Worm (Caenorhabditis elegans): ENCODE measurements around the gene Y55F3AR.2.

DNA sequence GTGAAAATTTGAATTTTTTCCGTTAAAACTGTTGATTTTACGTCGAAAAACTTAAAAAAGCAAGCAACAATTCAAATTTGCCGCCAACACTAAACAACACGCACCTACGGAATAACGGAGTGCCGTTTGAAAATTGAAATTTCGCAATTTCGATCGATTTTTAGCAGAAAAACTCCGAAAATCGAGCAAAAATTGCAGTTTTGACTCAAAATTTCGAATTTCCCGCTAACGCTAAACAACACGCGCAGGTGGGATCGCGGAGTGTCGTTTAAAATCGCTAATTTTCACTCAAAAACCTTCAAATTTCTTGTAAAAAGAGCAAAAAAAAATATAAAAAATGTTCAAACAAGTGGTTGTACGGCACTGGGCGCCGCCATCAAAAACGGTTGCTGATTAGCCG lies 35.8 kb upstream of the Y55F3AR.2 start:
- TF ChIP-seq hmbx-1 (tag; optimal IDR thresholded peaks at IDR 0.05): no peak
- TF ChIP-seq flt-1 (GFP tag; IDR thresholded peaks at IDR 0.05): no peak

All from whole organism, early embryonic.